Worm (Caenorhabditis elegans): ENCODE data around the gene klf-1.

Gene klf-1

DNA sequence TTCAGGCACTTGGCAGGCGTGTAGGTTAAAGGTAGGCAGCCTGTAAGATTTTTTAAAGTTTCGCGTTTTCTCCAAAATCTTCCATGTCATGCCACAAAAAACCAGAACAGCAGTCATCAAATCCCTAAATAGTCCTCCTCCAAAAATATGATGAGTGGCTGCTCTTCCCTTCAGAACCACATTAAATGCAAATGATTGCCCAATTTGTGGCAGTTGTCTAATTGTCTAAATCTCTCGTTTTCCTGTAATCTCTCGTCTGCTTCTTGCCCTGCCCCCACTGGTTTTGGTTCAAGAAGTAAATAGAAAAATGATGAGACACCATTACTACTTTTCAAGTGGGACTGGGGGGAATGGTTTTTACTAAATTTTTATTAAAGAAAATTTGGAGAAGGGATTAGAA, 29.5 kb downstream of the klf-1 start:
- TF ChIP-seq T26A5.8 (tag; optimal IDR thresholded peaks at IDR 0.05) = no peak
- peak; percentile 85 for TF ChIP-seq hmg-1.2 (GFP tag; IDR thresholded peaks at IDR 0.05)
- no peak for TF ChIP-seq ets-4 (GFP tag; optimal IDR thresholded peaks at IDR 0.05)

DNA sequence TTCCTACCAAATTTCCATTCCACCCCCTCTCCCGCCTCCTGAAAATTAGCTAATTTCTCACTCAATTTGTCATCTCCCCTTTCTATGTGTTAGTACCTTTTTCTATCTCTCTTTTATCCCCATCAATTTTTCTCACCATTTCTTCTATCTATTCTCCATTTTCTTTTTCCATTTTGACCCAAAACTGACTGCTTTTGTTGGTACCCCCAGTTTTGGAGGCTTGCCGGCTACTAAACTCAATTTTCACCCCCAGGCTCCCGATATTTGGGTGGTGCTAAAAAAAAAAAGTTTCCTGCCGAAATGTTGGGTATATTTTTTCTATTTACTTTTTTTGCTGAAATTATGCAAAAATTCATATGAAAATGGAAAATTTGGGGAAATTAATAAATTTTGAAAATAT, 33.2 kb downstream of the klf-1 start:
- TF ChIP-seq tbx-9 (tag; optimal IDR thresholded peaks at IDR 0.05; ENCODE audit: borderline replicate concordance) = no peak
- TF ChIP-seq let-526 (GFP tag; IDR thresholded peaks at IDR 0.05) = no peak

DNA sequence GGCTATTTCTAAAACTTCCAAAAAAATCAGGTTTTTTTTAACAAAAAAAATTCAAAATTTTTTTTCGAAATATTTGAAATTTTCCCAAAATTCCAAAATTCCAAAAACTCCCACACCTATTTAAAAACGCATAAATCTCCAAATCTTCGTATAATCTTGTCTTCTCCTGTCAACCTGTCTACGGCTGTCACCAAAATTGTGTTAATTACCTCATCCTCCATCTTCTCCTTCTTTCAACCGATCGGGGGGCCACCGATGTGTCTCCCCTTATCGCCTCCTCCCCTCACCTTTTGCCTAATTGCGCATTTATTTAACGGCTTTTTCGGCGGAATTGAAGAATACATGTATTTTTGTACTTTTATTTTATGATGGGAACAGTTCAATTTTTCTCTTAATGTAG, 34.2 kb downstream of the klf-1 start:
- TF ChIP-seq F37B4.10 (GFP tag; IDR thresholded peaks at IDR 0.05) (no peak), F49E8.2 (tag; optimal IDR thresholded peaks at IDR 0.05; ENCODE audit: insufficient read depth) (no peak), Y53F4B.3 (GFP tag; IDR thresholded peaks at IDR 0.05) (no peak), lsy-27 (tag; optimal IDR thresholded peaks at IDR 0.05; ENCODE audit: borderline replicate concordance, insufficient read depth) (no peak), hlh-26 (GFP tag; conservative IDR thresholded peaks at IDR 0.05) (no peak)

DNA sequence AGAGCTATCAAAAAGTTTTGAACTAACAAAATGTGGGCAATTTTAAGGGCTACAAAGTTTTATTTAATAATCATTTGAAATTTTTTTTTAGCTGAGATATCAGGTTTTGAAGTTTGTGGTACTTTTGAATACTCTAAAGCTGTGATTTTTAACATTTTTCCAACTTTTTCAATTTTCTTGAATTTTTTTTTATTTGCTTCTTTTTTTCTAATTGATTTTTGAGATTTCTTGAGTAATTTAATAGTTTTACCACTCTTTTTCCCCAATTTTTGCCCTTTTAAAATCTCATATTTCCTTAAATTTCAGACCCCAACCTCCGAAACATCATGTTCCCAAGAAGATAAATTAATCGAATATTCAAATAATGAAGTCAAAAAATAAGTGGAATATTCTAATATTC, 36.0 kb downstream of the klf-1 start, which contains the start of gene cdh-1:
Gene cdh-1 (plus strand): TSS at position 301 of the 400 bp plus-strand sequence.
- no peak for TF ChIP-seq C17E4.6 (GFP tag; IDR thresholded peaks at IDR 0.05)
- TF ChIP-seq F37B4.10 (GFP tag; IDR thresholded peaks at IDR 0.05) = no peak
- no peak for TF ChIP-seq lag-1 (GFP tag; IDR thresholded peaks at IDR 0.05)

DNA sequence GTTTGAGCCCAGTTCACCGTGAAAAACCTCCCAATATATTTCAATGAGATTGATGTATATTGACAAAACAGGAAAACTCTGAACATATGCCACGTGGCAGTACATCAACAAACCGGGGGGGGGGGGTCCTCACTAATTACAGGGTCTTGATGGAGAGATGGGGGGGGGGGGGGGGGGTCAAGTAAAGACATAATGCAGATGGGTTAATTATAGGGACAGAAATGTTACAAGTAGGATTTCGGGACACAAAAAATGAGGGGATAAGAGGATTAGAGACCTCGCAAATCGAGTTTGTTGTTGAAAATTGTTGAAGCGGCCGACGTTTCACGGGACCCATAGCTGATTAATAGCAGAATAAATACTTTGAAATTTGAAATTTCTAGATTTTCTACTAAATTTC, 38.3 kb downstream of the klf-1 start:
- TF ChIP-seq ztf-18 (tag; optimal IDR thresholded peaks at IDR 0.05) = no peak

DNA sequence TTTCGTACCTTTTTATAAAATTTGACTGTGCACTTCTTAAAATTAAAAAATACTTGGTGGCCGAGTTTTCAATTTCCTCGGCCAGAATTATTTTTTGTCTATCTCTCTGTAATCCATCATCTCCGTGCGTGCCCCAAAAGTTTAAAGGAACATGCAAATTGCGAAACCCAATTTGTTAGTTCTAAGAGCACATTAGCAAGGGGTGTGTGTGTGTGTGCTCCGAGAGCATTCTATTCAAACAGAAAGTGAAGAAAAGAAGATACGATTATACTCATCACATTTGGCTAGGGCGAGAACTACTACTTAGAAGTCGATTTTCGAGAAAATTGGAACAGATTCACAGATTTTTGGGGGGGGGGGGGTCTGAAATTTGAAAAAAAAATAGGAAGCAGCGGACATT, 39.4 kb downstream of the klf-1 start:
- TF ChIP-seq madf-10 (tag; optimal IDR thresholded peaks at IDR 0.05) = no peak
- TF ChIP-seq bed-2 (GFP tag; IDR thresholded peaks at IDR 0.05) = no peak
- TF ChIP-seq akir-1 (GFP tag; optimal IDR thresholded peaks at IDR 0.05) = no peak
- no peak for TF ChIP-seq lin-26 (GFP tag; IDR thresholded peaks at IDR 0.05)
- no peak for TF ChIP-seq mel-28 (tag; optimal IDR thresholded peaks at IDR 0.05; ENCODE audit: borderline replicate concordance)
- TF ChIP-seq cebp-1 (GFP tag; IDR thresholded peaks at IDR 0.05) = no peak
- TF ChIP-seq cebp-1 (tag; optimal IDR thresholded peaks at IDR 0.05) = no peak
- TF ChIP-seq hlh-26 (GFP tag; conservative IDR thresholded peaks at IDR 0.05) = no peak
- no peak for TF ChIP-seq tbx-9 (tag; optimal IDR thresholded peaks at IDR 0.05; ENCODE audit: borderline replicate concordance)
- no peak for TF ChIP-seq B0336.3 (GFP tag; IDR thresholded peaks at IDR 0.05)
- no peak for TF ChIP-seq gei-17 (GFP tag; optimal IDR thresholded peaks at IDR 0.05)
- no peak for TF ChIP-seq F10E7.11 (tag; optimal IDR thresholded peaks at IDR 0.05)
- no peak for TF ChIP-seq K11D2.4 (GFP tag; IDR thresholded peaks at IDR 0.05)
- no peak for TF ChIP-seq F39B2.1 (GFP tag; IDR thresholded peaks at IDR 0.05)
- no peak for TF ChIP-seq ceh-91 (GFP tag; IDR thresholded peaks at IDR 0.05)
- no peak for TF ChIP-seq let-607 (tag; optimal IDR thresholded peaks at IDR 0.05)
- no peak for TF ChIP-seq ztf-18 (tag; optimal IDR thresholded peaks at IDR 0.05)
- no peak for TF ChIP-seq ceh-40 (GFP tag; IDR thresholded peaks at IDR 0.05)
- no peak for TF ChIP-seq somi-1 (GFP tag; optimal IDR thresholded peaks at IDR 0.05)
- TF ChIP-seq zfh-2 (GFP tag; conservative IDR thresholded peaks at IDR 0.05) = no peak

Data from whole organism, young adult.